Worm (Caenorhabditis elegans): ENCODE results near the gene tyra-3.

- TF ChIP-seq mdl-1 (tag; optimal IDR thresholded peaks at IDR 0.05) (no peak), ceh-82 (tag; optimal IDR thresholded peaks at IDR 0.05) (no peak), sma-9 (GFP tag; optimal IDR thresholded peaks at IDR 0.05) (no peak), sma-9 (tag; optimal IDR thresholded peaks at IDR 0.05) (no peak), fos-1 (tag; optimal IDR thresholded peaks at IDR 0.05) (no peak), ama-1 (optimal IDR thresholded peaks at IDR 0.05) (no peak), ztf-11 (tag; optimal IDR thresholded peaks at IDR 0.05) (no peak), unc-39 (tag; optimal IDR thresholded peaks at IDR 0.05) (no peak), skn-1 (tag; optimal IDR thresholded peaks at IDR 0.05) (no peak), ztf-4 (tag; optimal IDR thresholded peaks at IDR 0.05) (no peak), unc-62 (GFP tag; optimal IDR thresholded peaks at IDR 0.05) (no peak)
Measured at ce11 chrX:4929657-4930056, 18.2 kb upstream of the tyra-3 start, which contains the start of gene mct-4.
